Worm (Caenorhabditis elegans): ENCODE results near the gene T05B9.2.

T05B9.2 gene

DNA sequence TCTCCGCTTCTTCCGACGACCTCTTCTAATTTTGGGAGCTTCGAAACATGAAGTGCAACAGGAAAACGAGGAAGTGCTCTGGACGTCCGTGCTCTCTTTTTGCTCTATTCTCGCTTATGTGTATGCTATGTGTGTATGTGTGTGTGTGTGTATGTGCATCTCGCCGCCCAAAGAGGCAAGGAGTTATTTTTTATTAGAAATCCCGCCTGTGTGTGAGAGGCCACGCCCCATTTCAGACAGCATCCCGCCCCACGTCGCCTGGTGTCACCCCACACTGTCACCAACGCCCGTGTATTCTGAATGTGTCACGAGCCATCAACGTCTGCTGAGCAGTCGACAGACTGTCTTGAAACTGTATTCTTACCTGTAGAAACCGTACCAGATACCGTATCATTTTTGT is at the start of gene T05B9.2:
Gene T05B9.2 (plus strand): TSS at position 301 of the 400 bp plus-strand sequence.
- TF ChIP-seq mep-1 (tag; optimal IDR thresholded peaks at IDR 0.05) (no peak), ces-1 (GFP tag; optimal IDR thresholded peaks at IDR 0.05) (no peak), pqm-1 (tag; optimal IDR thresholded peaks at IDR 0.05) (no peak), zag-1 (tag; optimal IDR thresholded peaks at IDR 0.05) (no peak), mdl-1 (tag; optimal IDR thresholded peaks at IDR 0.05) (no peak), rbr-2 (tag; optimal IDR thresholded peaks at IDR 0.05) (no peak), ztf-11 (tag; optimal IDR thresholded peaks at IDR 0.05) (no peak)

DNA sequence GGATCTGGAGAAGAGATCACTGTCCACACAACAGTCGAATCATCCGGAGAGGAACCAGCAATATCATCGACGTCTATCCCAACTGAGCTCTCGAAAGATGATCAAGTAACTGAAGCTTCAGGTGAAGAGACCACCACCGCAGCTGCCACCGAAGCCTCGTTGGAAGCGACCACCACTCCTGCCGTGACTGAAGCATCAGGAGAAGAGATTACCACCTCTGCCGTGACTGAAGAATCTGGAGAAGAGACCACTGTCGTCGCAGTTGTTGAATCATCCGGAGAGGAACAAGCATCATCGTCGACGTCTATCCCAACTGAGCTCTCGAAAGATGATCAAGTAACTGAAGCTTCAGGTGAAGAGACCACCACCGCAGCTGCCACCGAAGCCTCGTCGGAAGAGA is 44.0 kb upstream of the T05B9.2 start:
- TF ChIP-seq mxl-2 (GFP tag; conservative IDR thresholded peaks at IDR 0.05), result peak; percentile 38; the same call in 1 of the 2 replicates
- TF ChIP-seq lim-7 (GFP tag; IDR thresholded peaks at IDR 0.05), result peak; percentile 38
- TF ChIP-seq egl-43 (GFP tag; IDR thresholded peaks at IDR 0.05), result peak; percentile 52; the same call in 1 of the 2 replicates
- peak; percentile 39; the same call in 1 of the 2 replicates for TF ChIP-seq T26A8.4 (GFP tag; IDR thresholded peaks at IDR 0.05)
- peak; percentile 33; the same call in 1 of the 2 replicates for TF ChIP-seq hmg-1.1 (GFP tag; IDR thresholded peaks at IDR 0.05)
- TF ChIP-seq set-16 (GFP tag; IDR thresholded peaks at IDR 0.05), result peak; percentile 80
- TF ChIP-seq dmd-9 (GFP tag; IDR thresholded peaks at IDR 0.05), result 0 out of 2 replicates have a peak, but pooled peaks have one; percentile 19

DNA sequence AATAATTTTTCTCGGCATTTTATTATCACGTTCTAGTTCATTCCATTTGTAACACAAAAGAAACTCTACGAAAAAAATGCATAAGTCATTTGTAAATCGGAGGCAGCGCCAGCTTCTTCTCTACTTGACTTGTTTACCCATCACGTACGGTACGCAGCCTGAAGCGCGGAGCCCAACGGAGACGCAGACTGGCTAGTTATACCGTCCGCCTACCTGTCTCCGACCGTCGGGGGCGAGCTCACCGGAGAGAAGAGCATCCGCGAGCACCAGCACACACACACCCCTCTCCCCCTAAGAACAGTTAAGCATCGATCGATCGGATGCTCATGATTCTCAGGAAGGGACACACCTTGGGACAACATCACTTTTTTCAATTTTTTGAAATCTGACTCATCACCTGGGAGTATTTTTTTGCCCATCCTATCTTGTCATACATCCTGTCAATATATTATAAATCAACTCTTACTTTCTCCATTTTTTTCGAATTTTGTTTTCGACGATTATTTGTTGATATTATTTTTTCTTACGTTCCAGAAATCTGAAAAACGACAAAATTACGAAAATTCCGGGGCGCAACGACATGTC is 33.8 kb upstream of the T05B9.2 start, which contains the start of gene plpr-1:
Gene plpr-1 (plus strand): TSS at position 535 of the 585 bp plus-strand sequence.
- TF ChIP-seq F49E8.2 (tag; optimal IDR thresholded peaks at IDR 0.05; ENCODE audit: borderline replicate concordance) (no peak), daf-19 (GFP tag; conservative IDR thresholded peaks at IDR 0.05) (no peak), lin-15B (tag; optimal IDR thresholded peaks at IDR 0.05) (no peak), ceh-62 (tag; optimal IDR thresholded peaks at IDR 0.05) (no peak), zip-2 (tag; optimal IDR thresholded peaks at IDR 0.05) (no peak), ceh-32 (tag; optimal IDR thresholded peaks at IDR 0.05; ENCODE audit: poor library complexity) (no peak), nhr-48 (tag; optimal IDR thresholded peaks at IDR 0.05) (no peak), dmd-8 (GFP tag; IDR thresholded peaks at IDR 0.05) (0 out of 2 replicates have a peak, but pooled peaks have one; percentile 22), hmg-1.1 (GFP tag; IDR thresholded peaks at IDR 0.05) (no peak), sdz-12 (GFP tag; optimal IDR thresholded peaks at IDR 0.05) (no peak), jun-1 (tag; optimal IDR thresholded peaks at IDR 0.05) (no peak), hif-1 (tag; optimal IDR thresholded peaks at IDR 0.05) (no peak), nhr-10 (tag; optimal IDR thresholded peaks at IDR 0.05) (no peak), skn-1 (tag; optimal IDR thresholded peaks at IDR 0.05) (no peak), set-16 (GFP tag; IDR thresholded peaks at IDR 0.05) (peak; percentile 75)

DNA sequence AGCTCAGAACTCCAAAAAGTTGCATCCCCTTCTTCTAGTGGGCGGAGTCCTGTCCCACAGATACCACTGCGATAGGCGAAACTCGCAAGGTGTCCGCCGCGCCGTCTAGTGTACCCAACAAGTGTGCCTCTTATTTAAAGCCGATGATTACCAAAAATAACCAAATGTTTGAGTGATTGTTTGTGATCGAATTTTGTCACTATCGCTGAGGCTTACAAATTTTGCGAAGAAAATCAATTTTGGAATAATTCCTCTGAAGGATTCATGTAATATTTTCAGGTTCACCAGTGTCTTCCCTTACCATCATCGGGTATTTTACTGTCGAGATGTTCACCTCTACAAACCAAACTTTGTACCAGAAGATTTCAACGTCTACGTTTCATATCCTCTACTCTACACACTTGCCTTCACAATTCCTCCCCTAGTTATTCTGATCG is 31.6 kb upstream of the T05B9.2 start:
- peak; percentile 72 for TF ChIP-seq nhr-28 (tag; optimal IDR thresholded peaks at IDR 0.05)
- 0 out of 2 replicates have a peak, but pooled peaks have one; percentile 16 for TF ChIP-seq mdt-29 (GFP tag; IDR thresholded peaks at IDR 0.05)
- TF ChIP-seq pha-4 (GFP tag; IDR thresholded peaks at IDR 0.05), result peak; percentile 77
- no peak for TF ChIP-seq pha-4 (tag; optimal IDR thresholded peaks at IDR 0.05)
- TF ChIP-seq F49E8.2 (tag; optimal IDR thresholded peaks at IDR 0.05; ENCODE audit: borderline replicate concordance), result peak; percentile 90
- no peak for TF ChIP-seq R02D3.7 (tag; optimal IDR thresholded peaks at IDR 0.05)
- peak; percentile 83 for TF ChIP-seq hmg-1.1 (GFP tag; IDR thresholded peaks at IDR 0.05)
- no peak for TF ChIP-seq lin-29 (GFP tag; IDR thresholded peaks at IDR 0.05)
- no peak for TF ChIP-seq fkh-10 (GFP tag; optimal IDR thresholded peaks at IDR 0.05)
- peak; percentile 41 for TF ChIP-seq pqm-1 (tag; optimal IDR thresholded peaks at IDR 0.05)
- TF ChIP-seq lin-15B (tag; optimal IDR thresholded peaks at IDR 0.05), result no peak
- no peak for TF ChIP-seq sdz-12 (GFP tag; optimal IDR thresholded peaks at IDR 0.05)
- TF ChIP-seq nhr-77 (tag; optimal IDR thresholded peaks at IDR 0.05), result peak; percentile 47
- TF ChIP-seq arid-1 (GFP tag; conservative IDR thresholded peaks at IDR 0.05), result 0 out of 2 replicates have a peak, but pooled peaks have one; percentile 51
- TF ChIP-seq zag-1 (tag; optimal IDR thresholded peaks at IDR 0.05), result no peak
- peak; percentile 96 for TF ChIP-seq ceh-44 (GFP tag; IDR thresholded peaks at IDR 0.05)
- peak; percentile 78; the same call in 1 of the 2 replicates for TF ChIP-seq nhr-42 (GFP tag; IDR thresholded peaks at IDR 0.05)
- peak; percentile 25 for TF ChIP-seq zip-2 (tag; optimal IDR thresholded peaks at IDR 0.05)
- peak; percentile 60 for TF ChIP-seq rbr-2 (tag; optimal IDR thresholded peaks at IDR 0.05)
- no peak for TF ChIP-seq nhr-10 (tag; optimal IDR thresholded peaks at IDR 0.05)
- no peak for TF ChIP-seq zip-11 (GFP tag; IDR thresholded peaks at IDR 0.05)
- no peak for TF ChIP-seq ZK337.2 (GFP tag; IDR thresholded peaks at IDR 0.05)
- no peak for TF ChIP-seq ceh-62 (tag; optimal IDR thresholded peaks at IDR 0.05)
- no peak for TF ChIP-seq dmd-9 (GFP tag; IDR thresholded peaks at IDR 0.05)
- TF ChIP-seq ZK546.5 (tag; optimal IDR thresholded peaks at IDR 0.05), result no peak
- peak; percentile 84 for TF ChIP-seq duxl-1 (tag; optimal IDR thresholded peaks at IDR 0.05; ENCODE audit: poor library complexity)
- peak; percentile 59 for TF ChIP-seq spr-3 (GFP tag; optimal IDR thresholded peaks at IDR 0.05)
- TF ChIP-seq Y48G9A.11 (GFP tag; IDR thresholded peaks at IDR 0.05), result peak; percentile 76
